Worm (Caenorhabditis elegans) whole organism, L3 larva: ENCODE measurements around the gene F56D6.9.

Source experiments
- R02D3.7 ChIP-seq: fragments of 150-350 bp; optimal IDR thresholded peaks from 2 replicates; lab custom pipeline; 2014; ENCODE audit warnings: missing biosample characterization, missing genetic modification characterization
- aly-2 ChIP-seq: fragments of 150-350 bp; optimal IDR thresholded peaks from 2 replicates; lab custom pipeline; 2014; ENCODE audit warnings: missing biosample characterization, missing genetic modification characterization
- ama-1 ChIP-seq: fragments of 150-350 bp; optimal IDR thresholded peaks from 2 replicates; lab custom pipeline; 2018
- ceh-28 ChIP-seq: fragments of 150-350 bp; optimal IDR thresholded peaks from 2 replicates; lab custom pipeline; 2014; ENCODE audit warnings: missing biosample characterization, missing genetic modification reagents, missing genetic modification characterization
- ceh-9 ChIP-seq: sonication (generic microtip); optimal IDR thresholded peaks from 2 replicates; lab custom pipeline; 2018; ENCODE audit warnings: missing biosample characterization, missing genetic modification characterization
- daf-12 ChIP-seq: fragments of 150-350 bp; optimal IDR thresholded peaks from 2 replicates; lab custom pipeline; 2014; ENCODE audit warnings: missing biosample characterization, missing genetic modification reagents, missing genetic modification characterization
- egl-27 ChIP-seq: sonication (generic microtip); optimal IDR thresholded peaks from 4 replicates; lab custom pipeline; 2017; ENCODE audit warnings: missing biosample characterization, missing genetic modification reagents, missing genetic modification characterization
- elt-1 ChIP-seq: fragments of 150-350 bp; optimal IDR thresholded peaks from 2 replicates; lab custom pipeline; 2014; ENCODE audit warnings: missing biosample characterization, missing genetic modification characterization
- elt-2 ChIP-seq: sonication (generic microtip); optimal IDR thresholded peaks from 2 replicates; lab custom pipeline; 2016; ENCODE audit warnings: missing genetic modification reagents, mild to moderate bottlenecking, missing genetic modification characterization, missing compliant biosample characterization
- elt-3 ChIP-seq, 3 experiments: fragments of 150-350 bp in 1 of 3; sonication (generic microtip) in 2 of 3; optimal IDR thresholded peaks; 2 replicates in 2 of 3; 4 replicates in 1 of 3; lab custom pipeline; 2014 to 2017; ENCODE audit warnings: missing biosample characterization in 3 of 3, missing genetic modification characterization in 3 of 3
- eor-1 ChIP-seq, 2 experiments: fragments of 150-350 bp; optimal IDR thresholded peaks; 2 replicates each; lab custom pipeline; 2014 to 2018; ENCODE audit warnings: missing biosample characterization in 2 of 2, missing genetic modification characterization in 2 of 2
- fkh-10 ChIP-seq: sonication (generic microtip); optimal IDR thresholded peaks from 2 replicates; lab custom pipeline; 2017; ENCODE audit warnings: missing biosample characterization, missing genetic modification reagents, missing genetic modification characterization
- fos-1 ChIP-seq: fragments of 150-350 bp; optimal IDR thresholded peaks from 2 replicates; lab custom pipeline; 2014; ENCODE audit warnings: missing biosample characterization, missing genetic modification characterization
- jun-1 ChIP-seq: fragments of 150-350 bp; optimal IDR thresholded peaks from 2 replicates; lab custom pipeline; 2014; ENCODE audit warnings: missing biosample characterization, missing genetic modification reagents, missing genetic modification characterization
- lin-15B ChIP-seq: fragments of 150-350 bp; optimal IDR thresholded peaks from 2 replicates; lab custom pipeline; 2014; ENCODE audit warnings: missing biosample characterization, missing genetic modification characterization
- lin-39 ChIP-seq: fragments of 150-350 bp; optimal IDR thresholded peaks from 2 replicates; lab custom pipeline; 2018; ENCODE audit warnings: missing biosample characterization, missing genetic modification reagents, missing genetic modification characterization
- lsy-12 ChIP-seq: sonication (generic microtip); optimal IDR thresholded peaks from 2 replicates; lab custom pipeline; 2016; ENCODE audit warnings: mild to moderate bottlenecking, missing genetic modification characterization, missing compliant biosample characterization
- mml-1 ChIP-seq: fragments of 150-350 bp; sonication (generic microtip); optimal IDR thresholded peaks from 3 replicates; lab custom pipeline; 2014; ENCODE audit warnings: missing biosample characterization, missing genetic modification characterization
- nhr-11 ChIP-seq: fragments of 150-350 bp; optimal IDR thresholded peaks from 2 replicates; lab custom pipeline; 2014; ENCODE audit warnings: missing biosample characterization, missing genetic modification characterization
- nhr-23 ChIP-seq: fragments of 150-350 bp; optimal IDR thresholded peaks from 2 replicates; lab custom pipeline; 2014; ENCODE audit warnings: missing biosample characterization, missing genetic modification reagents, missing genetic modification characterization
- nhr-25 ChIP-seq: sonication (generic microtip); optimal IDR thresholded peaks from 2 replicates; lab custom pipeline; 2017; ENCODE audit warnings: missing biosample characterization, missing genetic modification characterization
- nhr-28 ChIP-seq: fragments of 150-350 bp; optimal IDR thresholded peaks from 2 replicates; lab custom pipeline; 2014; ENCODE audit warnings: missing biosample characterization, missing genetic modification characterization
- nhr-43 ChIP-seq: sonication (generic microtip); optimal IDR thresholded peaks from 2 replicates; lab custom pipeline; 2016; ENCODE audit warnings: mild to moderate bottlenecking, missing genetic modification characterization, missing compliant biosample characterization; ENCODE audit not compliant: poor library complexity, severe bottlenecking
- nhr-67 ChIP-seq: fragments of 150-350 bp; optimal IDR thresholded peaks from 2 replicates; lab custom pipeline; 2014; ENCODE audit warnings: missing biosample characterization, missing genetic modification characterization
- nhr-77 ChIP-seq: fragments of 150-350 bp; optimal IDR thresholded peaks from 2 replicates; lab custom pipeline; 2014; ENCODE audit warnings: missing biosample characterization, missing genetic modification characterization
- pha-4 ChIP-seq: fragments of 150-350 bp; optimal IDR thresholded peaks from 2 replicates; lab custom pipeline; 2014; ENCODE audit warnings: missing biosample characterization, missing genetic modification reagents, missing genetic modification characterization
- pqm-1 ChIP-seq: fragments of 150-350 bp; optimal IDR thresholded peaks from 2 replicates; lab custom pipeline; 2017; ENCODE audit warnings: missing biosample characterization, missing genetic modification characterization, inconsistent platforms
- sea-2 ChIP-seq: fragments of 150-350 bp; sonication (generic microtip); optimal IDR thresholded peaks from 4 replicates; lab custom pipeline; 2014; ENCODE audit warnings: missing biosample characterization, missing genetic modification reagents, missing genetic modification characterization
- skn-1 ChIP-seq: fragments of 150-350 bp; optimal IDR thresholded peaks from 2 replicates; lab custom pipeline; 2014; ENCODE audit warnings: missing biosample characterization, missing genetic modification characterization
- tbx-2 ChIP-seq: sonication (generic microtip); optimal IDR thresholded peaks from 2 replicates; lab custom pipeline; 2016; ENCODE audit warnings: mild to moderate bottlenecking, missing genetic modification characterization, missing compliant biosample characterization
- unc-39 ChIP-seq: sonication (generic microtip); optimal IDR thresholded peaks from 4 replicates; lab custom pipeline; 2017; ENCODE audit warnings: missing biosample characterization, missing genetic modification characterization
- unc-62 ChIP-seq: fragments of 150-350 bp; sonication (generic microtip); optimal IDR thresholded peaks from 4 replicates; lab custom pipeline; 2014; ENCODE audit warnings: missing biosample characterization, missing genetic modification reagents, missing genetic modification characterization
- ztf-11 ChIP-seq: fragments of 150-350 bp; optimal IDR thresholded peaks from 2 replicates; lab custom pipeline; 2014; ENCODE audit warnings: missing biosample characterization, missing genetic modification characterization

Gene F56D6.9

DNA sequence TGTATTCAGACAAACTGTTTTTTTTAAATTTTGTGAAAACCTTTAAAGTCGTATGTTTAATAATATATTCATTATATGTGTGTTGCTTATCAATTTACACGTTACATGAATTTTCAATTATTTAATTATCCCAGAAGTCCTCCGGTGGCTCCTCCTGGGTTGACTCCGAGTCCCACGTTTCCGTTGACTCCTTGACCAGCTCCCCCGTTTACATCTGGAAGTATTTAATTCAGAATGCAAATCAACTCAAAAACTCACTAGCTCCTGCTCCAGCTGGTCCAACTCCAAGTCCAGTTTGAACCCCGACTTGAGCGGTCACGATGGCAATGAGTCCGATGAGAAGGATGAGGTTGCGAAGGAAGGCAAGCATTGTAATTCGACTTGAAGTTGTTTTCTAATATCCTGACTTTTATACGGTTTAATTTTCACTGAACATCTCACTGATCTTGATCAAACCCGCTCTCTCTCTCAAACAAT, 1.9 kb downstream of the F56D6.9 start, which contains the start of gene F56D6.8:
Gene F56D6.8 (minus strand): TSS at position 427 of the 477 bp plus-strand sequence.
- TF ChIP-seq aly-2 (no peak), nhr-11 (tag; lab: Kevin White, UChicago) (no peak), pha-4 (tag; lab: Kevin White, UChicago) (no peak), tbx-2 (tag; lab: Kevin White, UChicago) (no peak), eor-1 (tag; optimal IDR thresholded peaks at IDR 0.05; lab: Kevin White, UChicago) (no peak), jun-1 (tag; lab: Kevin White, UChicago) (no peak), pqm-1 (no peak), nhr-28 (tag; lab: Kevin White, UChicago) (no peak), lin-15B (no peak), nhr-77 (no peak), elt-1 (no peak), nhr-25 (tag; lab: Kevin White, UChicago) (no peak), daf-12 (no peak), elt-3 (tag; optimal IDR thresholded peaks at IDR 0.05; lab: Kevin White, UChicago) (no peak), unc-39 (no peak), ceh-28 (no peak)
- TF ChIP-seq, all 47 proteins: peak for 0

DNA sequence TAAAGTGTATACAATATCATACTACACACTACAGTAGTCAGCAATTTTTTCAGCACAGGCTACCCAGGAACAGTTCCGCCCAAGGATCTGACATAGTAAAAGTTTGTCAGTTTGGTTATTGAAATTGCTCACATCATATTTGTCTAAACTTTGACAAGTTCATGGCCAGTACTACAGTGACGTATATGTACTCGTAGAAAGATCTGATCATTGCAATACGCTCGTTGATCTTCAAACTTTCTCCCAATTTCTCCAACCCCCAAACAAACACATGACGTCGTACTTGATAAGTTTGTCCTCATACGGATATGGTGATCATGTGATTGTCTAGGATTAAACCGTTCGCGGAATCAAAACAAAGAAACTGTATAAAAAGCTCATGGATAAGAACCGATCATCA, 2.6 kb downstream of the F56D6.9 start, which contains the start of gene dct-8:
Gene dct-8 (plus strand): TSS at position 301 of the 400 bp plus-strand sequence.
- TF ChIP-seq fkh-10 (GFP tag; lab: Kevin White, UChicago): no peak
- no peak for TF ChIP-seq nhr-11 (tag; lab: Kevin White, UChicago)
- no peak for TF ChIP-seq ztf-11 (tag; lab: Kevin White, UChicago)
- TF ChIP-seq egl-27 (tag; lab: Kevin White, UChicago): no peak
- TF ChIP-seq unc-39: no peak
- TF ChIP-seq pqm-1: no peak
- TF ChIP-seq ceh-9 (tag; lab: Kevin White, UChicago): no peak
- TF ChIP-seq nhr-67 (tag; lab: Kevin White, UChicago): no peak
- no peak for TF ChIP-seq ama-1 (lab: Kevin White, UChicago)
- TF ChIP-seq fos-1 (tag; lab: Kevin White, UChicago): no peak

DNA sequence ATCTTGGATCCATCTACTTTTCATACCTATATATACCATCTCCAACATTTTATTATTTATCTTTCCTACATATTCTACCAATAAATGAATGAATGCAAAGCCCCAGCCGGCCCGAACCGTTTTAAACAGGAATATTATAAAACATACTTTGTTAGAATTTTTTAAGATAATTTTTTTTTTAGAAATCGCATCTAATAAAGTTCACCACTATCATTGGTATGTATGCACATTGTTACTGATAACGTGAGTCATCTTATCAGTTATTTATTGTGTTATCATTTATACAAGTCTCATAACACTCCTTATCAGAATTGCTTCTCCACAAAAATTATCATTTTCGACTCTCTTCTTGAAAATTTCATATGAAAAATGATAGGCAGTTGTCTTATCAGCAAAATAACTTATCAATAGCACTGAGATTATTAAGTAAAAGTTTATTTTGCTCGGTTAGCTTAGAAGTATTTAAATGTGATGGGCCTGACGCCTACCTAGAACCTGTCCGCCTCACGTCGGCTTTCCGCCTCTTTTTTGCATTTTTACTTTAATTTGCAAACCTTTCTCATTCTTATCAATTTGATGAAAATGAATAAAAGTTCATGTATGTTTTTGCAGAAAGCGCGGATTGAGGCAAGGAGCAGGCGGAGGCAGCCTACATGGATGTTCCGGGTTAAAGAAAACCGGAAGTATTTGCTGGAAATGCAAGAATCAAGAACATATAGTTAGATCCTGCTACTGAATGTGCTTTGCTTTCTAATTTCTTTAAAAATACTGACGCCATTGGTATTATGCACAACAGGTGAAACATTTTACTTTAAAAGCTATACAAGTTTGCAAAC, 7.8 kb downstream of the F56D6.9 start, which contains the start of gene srz-62:
Gene srz-62 (plus strand): TSS at position 786 of the 836 bp plus-strand sequence.
- peak; percentile 98 for TF ChIP-seq jun-1 (tag; lab: Kevin White, UChicago)
- TF ChIP-seq pqm-1: peak; percentile 100
- TF ChIP-seq daf-12: no peak
- TF ChIP-seq nhr-67 (tag; lab: Kevin White, UChicago): no peak
- peak; percentile 82 for TF ChIP-seq fos-1 (tag; lab: Kevin White, UChicago)
- peak; percentile 100 for TF ChIP-seq elt-2
- TF ChIP-seq pha-4 (tag; lab: Kevin White, UChicago): peak; percentile 91
- peak; percentile 92 for TF ChIP-seq egl-27 (tag; lab: Kevin White, UChicago)

DNA sequence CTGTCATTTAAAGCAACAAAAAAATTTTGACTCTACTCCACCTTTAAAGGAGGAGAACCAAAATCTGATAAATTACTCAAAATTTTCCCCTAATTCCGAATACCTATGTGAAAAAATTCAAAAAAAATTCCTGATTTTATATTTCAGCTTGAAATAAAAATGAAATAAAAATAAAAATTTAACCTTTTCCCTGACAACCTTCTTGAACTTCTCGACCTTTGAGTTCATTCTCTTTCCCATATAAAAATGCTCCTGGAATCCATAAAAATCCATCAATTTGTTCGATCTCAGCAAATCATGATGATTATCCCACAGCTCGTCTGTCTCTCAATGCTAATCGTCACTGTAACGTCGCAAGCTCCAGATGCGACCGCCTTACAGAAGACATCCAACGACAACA, 10.8 kb downstream of the F56D6.9 start, which contains the start of gene F56D6.6:
Gene F56D6.6 (plus strand): TSS at position 301 of the 400 bp plus-strand sequence.
- TF ChIP-seq lsy-12 (tag; lab: Kevin White, UChicago) (no peak), nhr-43 (no peak), nhr-28 (tag; lab: Kevin White, UChicago) (no peak), sea-2 (GFP tag; lab: Kevin White, UChicago) (no peak), nhr-25 (tag; lab: Kevin White, UChicago) (no peak), nhr-11 (tag; lab: Kevin White, UChicago) (no peak), R02D3.7 (tag; lab: Kevin White, UChicago) (no peak), ceh-9 (tag; lab: Kevin White, UChicago) (no peak), aly-2 (no peak), jun-1 (tag; lab: Kevin White, UChicago) (no peak), skn-1 (tag; lab: Kevin White, UChicago) (no peak), ama-1 (lab: Kevin White, UChicago) (no peak), unc-62 (GFP tag; lab: Kevin White, UChicago) (no peak), ceh-28 (no peak), lin-39 (no peak), ztf-11 (tag; lab: Kevin White, UChicago) (no peak), nhr-23 (no peak), mml-1 (no peak)
